Worm (Caenorhabditis elegans): ENCODE measurements around the gene ZK632.4.
A peak's percentile ranks its signal among the peaks of the same experiment; 100 is the strongest.

The ZK632.4 gene

DNA sequence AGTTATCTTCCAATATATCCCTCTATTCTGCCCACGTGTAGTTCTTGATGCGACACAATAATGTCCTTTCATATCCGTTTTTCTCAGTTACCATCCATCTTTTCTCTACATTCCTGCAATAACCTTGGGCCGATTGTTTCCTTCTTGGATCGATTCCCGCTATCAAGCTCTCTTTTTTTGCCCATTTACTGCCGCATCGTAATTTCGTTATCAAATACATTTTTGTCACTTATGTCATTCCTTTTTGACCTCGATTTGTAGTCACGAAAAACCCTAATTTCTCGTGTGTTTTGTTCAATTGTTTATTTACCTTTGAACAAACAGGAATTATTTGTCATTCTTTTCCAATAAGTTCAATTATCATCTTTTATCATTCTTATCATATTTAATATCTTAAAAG is 42.7 kb upstream of the ZK632.4 start:
- TF ChIP-seq nhr-47 (tag; optimal IDR thresholded peaks at IDR 0.05) = peak; percentile 2
- peak in 5 of 6 experiments; percentile 3 to 71 (median 57) for TF ChIP-seq elt-3 (tag; optimal IDR thresholded peaks at IDR 0.05)
- TF ChIP-seq nhr-20 (tag; optimal IDR thresholded peaks at IDR 0.05) = peak; percentile 60
- peak in 1 of 2 experiments; percentile 20 for TF ChIP-seq lin-35 (GFP tag; optimal IDR thresholded peaks at IDR 0.05)
- TF ChIP-seq nhr-77 (tag; optimal IDR thresholded peaks at IDR 0.05) = no peak
- no peak for TF ChIP-seq mef-2 (tag; optimal IDR thresholded peaks at IDR 0.05)
- TF ChIP-seq dsc-1 (tag; optimal IDR thresholded peaks at IDR 0.05) = no peak
- TF ChIP-seq blmp-1 (tag; optimal IDR thresholded peaks at IDR 0.05) = peak; percentile 58
- TF ChIP-seq ama-1 (optimal IDR thresholded peaks at IDR 0.05) = no peak
- peak; percentile 29 for TF ChIP-seq pag-3 (tag; optimal IDR thresholded peaks at IDR 0.05; ENCODE audit: borderline replicate concordance, insufficient read depth)
- TF ChIP-seq nhr-237 (tag; optimal IDR thresholded peaks at IDR 0.05) = no peak
- TF ChIP-seq elt-2 (tag; optimal IDR thresholded peaks at IDR 0.05) = peak; percentile 1
- no peak for TF ChIP-seq lin-39 (tag; optimal IDR thresholded peaks at IDR 0.05)
- peak; percentile 38 for TF ChIP-seq nhr-90 (tag; optimal IDR thresholded peaks at IDR 0.05; ENCODE audit: poor library complexity)
- peak in 1 of 2 experiments; percentile 29 for TF ChIP-seq egl-27 (tag; optimal IDR thresholded peaks at IDR 0.05)
- no peak for TF ChIP-seq snpc-4 (tag; optimal IDR thresholded peaks at IDR 0.05)
- TF ChIP-seq Y116A8C.19 (tag; optimal IDR thresholded peaks at IDR 0.05; ENCODE audit: borderline replicate concordance) = no peak
- TF ChIP-seq nhr-84 (tag; optimal IDR thresholded peaks at IDR 0.05) = no peak
- TF ChIP-seq mep-1 (tag; optimal IDR thresholded peaks at IDR 0.05) = no peak
- peak; percentile 62 for TF ChIP-seq lin-14 (GFP tag; optimal IDR thresholded peaks at IDR 0.05)
- TF ChIP-seq snu-23 (GFP tag; optimal IDR thresholded peaks at IDR 0.05) = peak; percentile 22
- TF ChIP-seq ztf-11 (tag; optimal IDR thresholded peaks at IDR 0.05) = no peak
- no peak for TF ChIP-seq swsn-7 (tag; optimal IDR thresholded peaks at IDR 0.05)
- peak; percentile 59 for TF ChIP-seq nhr-71 (tag; optimal IDR thresholded peaks at IDR 0.05)
- peak; percentile 57 for TF ChIP-seq nhr-85 (tag)
- no peak for TF ChIP-seq fkh-4 (tag; optimal IDR thresholded peaks at IDR 0.05; ENCODE audit: borderline replicate concordance)

DNA sequence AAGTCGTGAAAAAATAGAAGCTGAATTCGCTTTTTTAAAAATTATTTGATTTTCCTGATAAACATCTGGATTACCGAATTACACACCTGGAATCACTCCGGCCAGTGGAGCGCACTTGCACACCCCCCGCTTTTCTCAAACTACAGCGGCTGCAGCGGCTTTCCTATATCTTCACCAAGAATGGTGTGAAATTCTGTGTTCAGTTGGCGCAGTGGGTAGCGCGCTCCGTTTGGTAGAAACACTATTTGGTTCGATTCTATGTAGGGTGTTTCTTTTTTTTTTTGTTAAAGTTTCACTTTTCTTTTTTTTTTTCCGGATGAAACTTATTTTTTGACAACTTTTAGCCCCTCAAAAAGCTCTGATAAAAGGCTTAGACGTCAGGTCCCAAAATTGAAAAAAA is 41.9 kb upstream of the ZK632.4 start:
- peak; percentile 71 for TF ChIP-seq nhr-85 (tag)
- TF ChIP-seq isw-1 (GFP tag; IDR thresholded peaks at IDR 0.05) = 0 out of 2 replicates have a peak, but pooled peaks have one; percentile 3

- no peak for TF ChIP-seq elt-2 (tag; optimal IDR thresholded peaks at IDR 0.05)
- no peak for TF ChIP-seq F16B12.6 (tag; optimal IDR thresholded peaks at IDR 0.05)
- TF ChIP-seq mab-9 (GFP tag; IDR thresholded peaks at IDR 0.05) = no peak
- TF ChIP-seq grh-1 (GFP tag; IDR thresholded peaks at IDR 0.05) = 0 out of 2 replicates have a peak, but pooled peaks have one; percentile 10
- no peak for TF ChIP-seq jun-1 (tag; optimal IDR thresholded peaks at IDR 0.05)
- no peak for TF ChIP-seq lsy-2 (tag; optimal IDR thresholded peaks at IDR 0.05)
- peak; percentile 49 to 69 (median 56) for TF ChIP-seq dpl-1 (GFP tag; optimal IDR thresholded peaks at IDR 0.05)
- TF ChIP-seq egl-27 (tag; optimal IDR thresholded peaks at IDR 0.05) = no peak
- TF ChIP-seq unc-30 (tag; optimal IDR thresholded peaks at IDR 0.05) = no peak
- TF ChIP-seq efl-1 (optimal IDR thresholded peaks at IDR 0.05) = peak; percentile 72 to 89
- TF ChIP-seq efl-1 (GFP tag; optimal IDR thresholded peaks at IDR 0.05 in 1 of 2) = peak; percentile 64 to 95
- TF ChIP-seq blmp-1 (tag; optimal IDR thresholded peaks at IDR 0.05) = no peak
- TF ChIP-seq unc-86 (tag; optimal IDR thresholded peaks at IDR 0.05) = no peak
- no peak for TF ChIP-seq irx-1 (tag; optimal IDR thresholded peaks at IDR 0.05)
- TF ChIP-seq rnt-1 (tag; optimal IDR thresholded peaks at IDR 0.05) = peak; percentile 13
- TF ChIP-seq lin-35 (GFP tag; optimal IDR thresholded peaks at IDR 0.05) = peak in 1 of 2 experiments; percentile 26
Observed at ce11 chrIII:9848603-9849002, 41.3 kb upstream of the ZK632.4 start.

All from whole organism, L1 larva.